Fruit fly (Drosophila melanogaster) whole organism, wandering third instar larva: ENCODE results near the gene Hexim.

Experiments
- Abd-B ChIP-seq: fragments of >200 bp; optimal IDR thresholded peaks from 2 replicates; lab custom pipeline; 2017; ENCODE audit warnings: missing biosample characterization, missing genetic modification characterization
- CG32264 ChIP-seq: fragments of 200-800 bp; sonication (Bioruptor generic); optimal IDR thresholded peaks from 2 replicates; lab custom pipeline; 2016; ENCODE audit warnings: missing biosample characterization, missing genetic modification characterization
- CG9705 ChIP-seq: fragments of 200-800 bp; sonication (Bioruptor generic); optimal IDR thresholded peaks from 2 replicates; lab custom pipeline; 2018; ENCODE audit warnings: missing biosample characterization, mild to moderate bottlenecking, missing genetic modification characterization
- CrebA ChIP-seq: fragments of 200-800 bp; sonication (Bioruptor generic); optimal IDR thresholded peaks from 2 replicates; lab custom pipeline; 2016; ENCODE audit warnings: missing biosample characterization, mild to moderate bottlenecking, missing genetic modification characterization, borderline replicate concordance
- Dif ChIP-seq: fragments of 200-275, 200-300 bp; sonication (Bioruptor generic); optimal IDR thresholded peaks from 2 replicates; lab custom pipeline; 2018; ENCODE audit warnings: missing biosample characterization, missing genetic modification characterization; ENCODE audit not compliant: partially characterized antibody
- GATAd ChIP-seq: sonication (Bioruptor generic); optimal IDR thresholded peaks from 2 replicates; lab custom pipeline; 2016; ENCODE audit warnings: missing biosample characterization, missing genetic modification characterization
- HLH106 ChIP-seq: fragments of 200-800 bp; optimal IDR thresholded peaks from 3 replicates; lab custom pipeline; 2019; ENCODE audit warnings: missing biosample characterization, mild to moderate bottlenecking, missing genetic modification characterization, moderate library complexity
- Hnf4 ChIP-seq: fragments of 200-800 bp; sonication (Bioruptor generic); optimal IDR thresholded peaks from 2 replicates; lab custom pipeline; 2016; ENCODE audit warnings: missing biosample characterization, mild to moderate bottlenecking, missing genetic modification characterization
- Hr78 ChIP-seq: fragments of >200 bp; optimal IDR thresholded peaks from 2 replicates; lab custom pipeline; 2017; ENCODE audit warnings: missing biosample characterization, missing genetic modification characterization
- Hr83 ChIP-seq: fragments of 200-300 bp; sonication (Bioruptor generic); optimal IDR thresholded peaks from 2 replicates; lab custom pipeline; 2016; ENCODE audit warnings: missing biosample characterization, mild to moderate bottlenecking, missing genetic modification characterization, moderate library complexity; ENCODE audit not compliant: poor library complexity, severe bottlenecking
- Jra ChIP-seq: sonication (Bioruptor generic); optimal IDR thresholded peaks from 2 replicates; lab custom pipeline; 2016; ENCODE audit warnings: missing biosample characterization, missing genetic modification characterization
- Myc ChIP-seq: fragments of >200 bp; optimal IDR thresholded peaks from 2 replicates; lab custom pipeline; 2017
- N ChIP-seq: fragments of >200 bp; optimal IDR thresholded peaks from 2 replicates; lab custom pipeline; 2018; ENCODE audit warnings: missing biosample characterization, missing external identifiers, missing genetic modification characterization
- OdsH ChIP-seq: fragments of 200-800 bp; sonication (Bioruptor generic); optimal IDR thresholded peaks from 2 replicates; lab custom pipeline; 2016; ENCODE audit warnings: missing biosample characterization, mild to moderate bottlenecking, missing genetic modification characterization
- Rel ChIP-seq, 2 experiments: fragments of 200-800 bp; sonication (Bioruptor generic) in 1 of 2; optimal IDR thresholded peaks; 2 replicates in 1 of 2; 3 replicates in 1 of 2; lab custom pipeline; 2016 to 2019; ENCODE audit warnings: mild to moderate bottlenecking in 2 of 2, missing biosample characterization in 2 of 2, missing genetic modification characterization in 2 of 2, moderate library complexity in 1 of 2
- Sp1 ChIP-seq: fragments of 200-800 bp; sonication (Bioruptor generic); optimal IDR thresholded peaks from 3 replicates; lab custom pipeline; 2019; ENCODE audit warnings: missing biosample characterization, mild to moderate bottlenecking, missing genetic modification characterization, moderate library complexity
- Vsx2 ChIP-seq: fragments of 200-300, 225-300 bp; sonication (Bioruptor generic); optimal IDR thresholded peaks from 2 replicates; lab custom pipeline; 2018; ENCODE audit warnings: missing biosample characterization, missing genetic modification characterization; ENCODE audit not compliant: partially characterized antibody
- br ChIP-seq: fragments of 200-800 bp; sonication (Bioruptor generic); optimal IDR thresholded peaks from 2 replicates; lab custom pipeline; 2016; ENCODE audit warnings: missing biosample characterization, missing genetic modification characterization
- brk ChIP-seq: fragments of 200-800 bp; sonication (Bioruptor generic); optimal IDR thresholded peaks from 2 replicates; lab custom pipeline; 2016; ENCODE audit warnings: missing biosample characterization, mild to moderate bottlenecking, missing genetic modification characterization
- dl ChIP-seq, 2 experiments: fragments of 175-275, 200-275 bp in 1 of 2; fragments of 200-275 bp in 1 of 2; sonication (Bioruptor generic); optimal IDR thresholded peaks; lab custom pipeline; 2018; ENCODE audit warnings: mild to moderate bottlenecking in 2 of 2, missing biosample characterization in 2 of 2, missing genetic modification characterization in 2 of 2, moderate library complexity in 2 of 2; ENCODE audit not compliant: partially characterized antibody in 2 of 2, insufficient read depth in 1 of 2
- dmrt93B ChIP-seq: fragments of 200-800 bp; sonication (Bioruptor generic); optimal IDR thresholded peaks from 2 replicates; lab custom pipeline; 2018; ENCODE audit warnings: missing biosample characterization, mild to moderate bottlenecking, missing genetic modification characterization
- dsf ChIP-seq: sonication (Bioruptor generic); optimal IDR thresholded peaks from 2 replicates; lab custom pipeline; 2016; ENCODE audit warnings: missing biosample characterization, missing genetic modification characterization, borderline replicate concordance
- ey ChIP-seq: fragments of 200-800 bp; sonication (Bioruptor generic); optimal IDR thresholded peaks from 2 replicates; lab custom pipeline; 2016; ENCODE audit warnings: missing biosample characterization, missing genetic modification characterization
- foxo ChIP-seq, 2 experiments: fragments of 200-800 bp; sonication (Bioruptor generic); optimal IDR thresholded peaks; 2 replicates in 1 of 2; 3 replicates in 1 of 2; lab custom pipeline; 2016 to 2017; ENCODE audit warnings: missing biosample characterization in 2 of 2, missing genetic modification characterization in 2 of 2
- fru ChIP-seq: fragments of 200-800 bp; sonication (Bioruptor generic); optimal IDR thresholded peaks from 3 replicates; lab custom pipeline; 2016; ENCODE audit warnings: missing biosample characterization, mild to moderate bottlenecking, missing genetic modification characterization
- h ChIP-seq: fragments of 200-800 bp; sonication (Bioruptor generic); optimal IDR thresholded peaks from 3 replicates; lab custom pipeline; 2016; ENCODE audit warnings: missing biosample characterization, mild to moderate bottlenecking, missing genetic modification characterization
- jim ChIP-seq: fragments of 175-275, 200-325 bp; sonication (Bioruptor generic); optimal IDR thresholded peaks from 2 replicates; lab custom pipeline; 2016; ENCODE audit warnings: missing biosample characterization, mild to moderate bottlenecking, missing genetic modification characterization
- lola ChIP-seq: fragments of >200 bp; optimal IDR thresholded peaks from 2 replicates; lab custom pipeline; 2017; ENCODE audit warnings: missing biosample characterization, missing genetic modification characterization
- psq ChIP-seq: fragments of 200-800 bp; sonication (Bioruptor generic); optimal IDR thresholded peaks from 3 replicates; lab custom pipeline; 2017; ENCODE audit warnings: missing biosample characterization, mild to moderate bottlenecking, missing genetic modification characterization, moderate library complexity
- rgr ChIP-seq: fragments of 200-800 bp; sonication (Bioruptor generic); optimal IDR thresholded peaks from 3 replicates; lab custom pipeline; 2016; ENCODE audit warnings: missing biosample characterization, mild to moderate bottlenecking, missing genetic modification characterization
- sage ChIP-seq: fragments of 200-800 bp; sonication (Bioruptor generic); optimal IDR thresholded peaks from 2 replicates; lab custom pipeline; 2016; ENCODE audit warnings: missing biosample characterization, mild to moderate bottlenecking, missing genetic modification characterization
- sv ChIP-seq: fragments of 200-800 bp; sonication (Bioruptor generic); optimal IDR thresholded peaks from 3 replicates; lab custom pipeline; 2016; ENCODE audit warnings: missing biosample characterization, missing genetic modification characterization
- tai ChIP-seq: sonication (Bioruptor generic); optimal IDR thresholded peaks from 2 replicates; lab custom pipeline; 2016; ENCODE audit warnings: missing biosample characterization, missing genetic modification characterization
- usp ChIP-seq: fragments of >200 bp; optimal IDR thresholded peaks from 2 replicates; lab custom pipeline; 2017; ENCODE audit warnings: missing biosample characterization, missing genetic modification characterization

Gene Hexim

DNA sequence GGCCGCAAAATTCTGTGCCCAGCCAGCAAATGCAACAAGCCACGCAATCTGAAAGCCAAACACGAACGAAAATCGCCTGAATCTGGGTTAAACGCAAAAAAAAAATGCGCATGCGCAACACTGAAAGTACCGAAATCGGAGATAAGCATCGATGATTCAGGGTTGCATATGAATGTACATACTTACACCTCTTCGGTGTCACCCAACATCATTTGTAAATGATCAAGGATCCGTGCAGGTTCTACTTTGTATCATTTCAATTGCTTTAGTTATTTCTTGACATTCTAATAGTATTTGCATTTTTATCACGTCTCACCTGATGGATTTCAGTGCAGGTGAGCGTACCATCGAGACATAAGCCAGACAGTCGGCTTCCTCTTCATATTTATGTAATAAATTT lies 17.8 kb downstream of the Hexim start:
- TF ChIP-seq sv (GFP tag; lab: Kevin White, UChicago) (no peak), Sp1 (peak; percentile 2)

- TF ChIP-seq dl (GFP tag; optimal IDR thresholded peaks at IDR 0.05; lab: Kevin White, UChicago; ENCODE audit: insufficient read depth in 1 of 2, partially characterized antibody in 2 of 2), result no peak
- no peak for TF ChIP-seq CrebA
- peak; percentile 2 for TF ChIP-seq Rel (GFP tag; optimal IDR thresholded peaks at IDR 0.05; lab: Kevin White, UChicago)
- TF ChIP-seq Rel (tag; optimal IDR thresholded peaks at IDR 0.05; lab: Kevin White, UChicago), result no peak
- no peak for TF ChIP-seq OdsH
- TF ChIP-seq sage (GFP tag; lab: Kevin White, UChicago), result no peak
- no peak for TF ChIP-seq Jra (GFP tag; lab: Kevin White, UChicago)
- no peak for TF ChIP-seq jim (GFP tag; lab: Kevin White, UChicago)
- TF ChIP-seq Dif, result no peak
These were observed 18.6 kb downstream of the Hexim start for dm6 chr3R:14677814-14678213.

dm6 chr3R:14679381-14680111 lies 20.3 kb downstream of the Hexim start:
- TF ChIP-seq br (GFP tag; lab: Kevin White, UChicago), result no peak
- no peak for TF ChIP-seq Rel (GFP tag; optimal IDR thresholded peaks at IDR 0.05; lab: Kevin White, UChicago)
- no peak for TF ChIP-seq Rel (tag; optimal IDR thresholded peaks at IDR 0.05; lab: Kevin White, UChicago)
- no peak for TF ChIP-seq HLH106 (tag; lab: Kevin White, UChicago)
- no peak for TF ChIP-seq brk (GFP tag; lab: Kevin White, UChicago)
- TF ChIP-seq jim (GFP tag; lab: Kevin White, UChicago), result no peak
- TF ChIP-seq psq (GFP tag; lab: Kevin White, UChicago), result no peak
- no peak for TF ChIP-seq h (GFP tag; lab: Kevin White, UChicago)
- TF ChIP-seq foxo (GFP tag; optimal IDR thresholded peaks at IDR 0.05; lab: Kevin White, UChicago), result no peak
- no peak for TF ChIP-seq GATAd (GFP tag; lab: Kevin White, UChicago)
- no peak for TF ChIP-seq lola (GFP tag; lab: Kevin White, UChicago)
- TF ChIP-seq CG9705, result no peak
- TF ChIP-seq Hr78 (GFP tag; lab: Kevin White, UChicago), result no peak
- no peak for TF ChIP-seq Myc (lab: Kevin White, UChicago)
- TF ChIP-seq dsf, result no peak
- no peak for TF ChIP-seq tai (GFP tag; lab: Kevin White, UChicago)
- no peak for TF ChIP-seq sage (GFP tag; lab: Kevin White, UChicago)
- no peak for TF ChIP-seq Vsx2 (GFP tag; lab: Kevin White, UChicago)

- TF ChIP-seq HLH106 (tag; lab: Kevin White, UChicago), result peak; percentile 10
- TF ChIP-seq fru (GFP tag; lab: Kevin White, UChicago), result peak; percentile 14
- no peak for TF ChIP-seq Hnf4
- TF ChIP-seq h (GFP tag; lab: Kevin White, UChicago), result peak; percentile 48
- no peak for TF ChIP-seq Rel (GFP tag; optimal IDR thresholded peaks at IDR 0.05; lab: Kevin White, UChicago)
- peak; percentile 20 for TF ChIP-seq Rel (tag; optimal IDR thresholded peaks at IDR 0.05; lab: Kevin White, UChicago)
- peak; percentile 29 for TF ChIP-seq CrebA
- TF ChIP-seq OdsH, result peak; percentile 13
- TF ChIP-seq rgr (GFP tag; lab: Kevin White, UChicago), result peak; percentile 29
- no peak for TF ChIP-seq Abd-B (GFP tag; lab: Kevin White, UChicago)
- peak; percentile 47 for TF ChIP-seq Sp1
- peak; percentile 43 for TF ChIP-seq Hr83
- TF ChIP-seq lola (GFP tag; lab: Kevin White, UChicago), result no peak
- TF ChIP-seq br (GFP tag; lab: Kevin White, UChicago), result peak; percentile 17
- no peak for TF ChIP-seq dsf
- TF ChIP-seq, all 38 proteins: peak for 10
These were observed 21.0 kb downstream of the Hexim start for dm6 chr3R:14680112-14680665.

DNA sequence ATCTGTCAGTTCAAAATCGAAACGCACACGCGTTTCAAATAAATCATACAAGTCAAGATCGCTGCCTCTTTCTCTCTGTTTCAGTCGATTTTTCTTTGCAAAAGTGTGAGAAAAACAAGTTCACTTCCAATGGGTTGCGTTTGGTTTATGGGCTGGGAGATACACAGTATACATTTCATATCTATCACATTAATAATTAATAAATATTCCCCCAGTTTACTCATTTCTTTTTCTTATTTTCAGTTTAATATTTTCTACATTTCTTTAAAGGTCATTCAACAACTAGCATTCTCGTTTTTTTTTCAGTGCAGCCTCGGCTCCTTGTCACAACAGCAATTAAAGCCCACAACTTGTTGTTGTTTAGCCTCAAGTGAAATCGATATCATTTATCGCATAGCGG lies 24.7 kb downstream of the Hexim start:
- TF ChIP-seq dmrt93B (GFP tag; lab: Kevin White, UChicago) (no peak), CrebA (no peak), Rel (GFP tag; optimal IDR thresholded peaks at IDR 0.05; lab: Kevin White, UChicago) (no peak), Rel (tag; optimal IDR thresholded peaks at IDR 0.05; lab: Kevin White, UChicago) (no peak), Myc (lab: Kevin White, UChicago) (no peak), jim (GFP tag; lab: Kevin White, UChicago) (no peak), brk (GFP tag; lab: Kevin White, UChicago) (no peak), psq (GFP tag; lab: Kevin White, UChicago) (peak; percentile 33), CG9705 (no peak), Vsx2 (GFP tag; lab: Kevin White, UChicago) (no peak), lola (GFP tag; lab: Kevin White, UChicago) (no peak), br (GFP tag; lab: Kevin White, UChicago) (peak; percentile 9), Hnf4 (peak; percentile 8), N (no peak), Abd-B (GFP tag; lab: Kevin White, UChicago) (no peak), h (GFP tag; lab: Kevin White, UChicago) (peak; percentile 56), Hr83 (no peak), usp (GFP tag; lab: Kevin White, UChicago) (no peak), ey (GFP tag; lab: Kevin White, UChicago) (peak; percentile 4), OdsH (peak; percentile 35), fru (GFP tag; lab: Kevin White, UChicago) (peak; percentile 49), foxo (GFP tag; optimal IDR thresholded peaks at IDR 0.05; lab: Kevin White, UChicago) (peak in 1 of 2 experiments; percentile 56), dl (GFP tag; optimal IDR thresholded peaks at IDR 0.05; lab: Kevin White, UChicago; ENCODE audit: insufficient read depth in 1 of 2, partially characterized antibody in 2 of 2) (no peak), Jra (GFP tag; lab: Kevin White, UChicago) (no peak), Sp1 (peak; percentile 40), CG32264 (peak; percentile 20), sv (GFP tag; lab: Kevin White, UChicago) (no peak)
